Worm (Caenorhabditis elegans): Measurements from ENCODE around the gene inft-2.
A peak's percentile ranks its signal among the peaks of the same experiment; 100 is the strongest.

Gene inft-2

DNA sequence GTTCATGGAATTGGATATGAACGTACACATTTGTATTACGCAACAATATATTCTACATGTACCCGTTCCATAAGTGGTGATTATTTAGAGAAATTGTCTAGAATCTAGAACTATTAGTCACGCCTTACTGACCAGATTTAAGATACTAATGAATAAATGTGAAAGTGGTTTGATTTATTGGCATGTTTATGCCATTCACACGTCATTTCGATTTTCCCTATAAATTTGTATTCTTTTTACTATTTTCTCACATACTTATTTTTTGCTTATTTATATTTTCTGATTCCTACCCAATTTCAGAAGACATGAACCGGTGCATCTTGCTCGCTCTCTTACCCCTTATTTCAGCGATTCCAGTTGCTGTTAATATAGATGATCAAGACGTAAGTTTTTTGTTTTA, 13.9 kb upstream of the inft-2 start, which contains the start of gene F15B9.8:
TSS of gene F15B9.8 (plus strand) at position 301 of the 400 bp plus-strand sequence.
- TF ChIP-seq ama-1 (optimal IDR thresholded peaks at IDR 0.05) = no peak
- no peak for TF ChIP-seq unc-39 (tag; optimal IDR thresholded peaks at IDR 0.05)
- no peak for TF ChIP-seq ztf-1 (GFP tag; conservative IDR thresholded peaks at IDR 0.05)

DNA sequence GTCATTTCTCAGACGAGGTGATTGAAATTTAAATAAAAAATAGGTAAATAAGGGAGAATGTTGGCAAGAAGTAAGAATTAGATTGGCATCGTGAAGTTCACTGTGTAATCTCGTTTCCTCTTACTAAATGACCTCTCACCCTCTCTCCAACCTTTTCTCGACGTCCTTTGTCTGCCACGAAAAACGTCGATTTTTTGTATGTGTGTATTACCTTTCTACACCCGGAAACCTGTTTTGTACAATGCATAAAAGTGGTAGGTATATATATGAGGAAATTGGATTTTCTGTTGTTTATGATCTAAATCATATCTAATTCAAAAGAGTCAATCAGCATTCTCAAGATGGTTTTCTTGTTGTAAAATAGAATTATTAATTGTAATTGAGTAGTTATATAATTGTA, 9.2 kb upstream of the inft-2 start, which contains the start of the genes F15B9.11 and dsl-7:
TSS of gene F15B9.11 (minus strand) at position 5 of the 400 bp plus-strand sequence.
TSS of gene dsl-7 (plus strand) at position 260 of the 400 bp plus-strand sequence.
- no peak for TF ChIP-seq unc-55 (GFP tag; optimal IDR thresholded peaks at IDR 0.05)
- peak; percentile 77 for TF ChIP-seq nhr-25 (tag; optimal IDR thresholded peaks at IDR 0.05)
- no peak for TF ChIP-seq blmp-1 (tag; optimal IDR thresholded peaks at IDR 0.05; ENCODE audit: insufficient read depth)

DNA sequence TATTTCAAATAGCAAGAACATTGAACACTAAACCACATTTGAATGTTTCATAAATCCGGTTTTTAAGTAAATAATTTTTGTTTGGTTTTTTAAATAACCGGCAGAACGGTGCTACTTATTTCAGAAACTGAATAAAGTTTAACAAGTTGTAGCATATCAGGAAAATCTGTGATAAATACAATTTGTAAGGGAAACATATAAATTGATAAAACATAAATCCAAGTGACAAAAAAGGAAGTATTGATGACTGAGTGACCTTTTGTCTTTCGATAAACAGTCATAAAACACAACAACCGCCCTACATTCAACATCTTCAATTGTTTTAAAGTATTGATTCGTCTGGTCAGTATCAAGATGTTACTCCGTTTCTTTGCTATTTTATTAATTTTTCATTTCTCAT, 6.8 kb upstream of the inft-2 start, which contains the start of gene far-5:
TSS of gene far-5 (plus strand) at position 301 of the 400 bp plus-strand sequence.
- TF ChIP-seq nhr-10 (tag; optimal IDR thresholded peaks at IDR 0.05) = no peak

DNA sequence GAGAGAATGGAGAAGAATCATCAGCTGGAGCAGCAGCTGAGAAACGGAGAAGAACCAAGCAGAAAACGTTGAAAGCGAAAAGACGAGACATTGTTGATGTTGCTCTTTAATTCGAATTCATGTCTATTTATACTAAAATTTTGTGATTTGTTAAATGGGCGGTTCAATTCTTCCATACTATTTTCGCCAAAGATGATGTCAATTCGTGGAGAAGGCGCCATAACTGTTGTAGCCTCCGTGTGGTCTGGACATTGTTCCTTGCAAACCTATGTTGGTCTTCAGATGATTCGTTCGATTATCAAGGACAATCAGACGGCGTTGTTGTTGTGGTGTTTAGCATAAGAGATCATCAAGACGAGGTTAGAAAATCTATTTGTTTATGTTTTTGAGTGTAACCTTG, 4.7 kb upstream of the inft-2 start, which contains the start of gene far-3:
TSS of gene far-3 (minus strand) at position 101 of the 400 bp plus-strand sequence.
- no peak for TF ChIP-seq nhr-237 (tag; optimal IDR thresholded peaks at IDR 0.05)
- no peak for TF ChIP-seq sma-3 (GFP tag; optimal IDR thresholded peaks at IDR 0.05)
- TF ChIP-seq ztf-1 (GFP tag; conservative IDR thresholded peaks at IDR 0.05) = no peak

ce11 chrV:12999559-12999958, 2.6 kb upstream of the inft-2 start, which contains the start of gene far-4:
Gene far-4 (minus strand): TSS chrV:12999659.
- no peak for TF ChIP-seq blmp-1 (tag; optimal IDR thresholded peaks at IDR 0.05; ENCODE audit: insufficient read depth)
- TF ChIP-seq peb-1 (tag; optimal IDR thresholded peaks at IDR 0.05) = no peak
- no peak for TF ChIP-seq sma-3 (GFP tag; optimal IDR thresholded peaks at IDR 0.05)
- TF ChIP-seq unc-55 (GFP tag; optimal IDR thresholded peaks at IDR 0.05) = no peak
- TF ChIP-seq ZK546.5 (tag; optimal IDR thresholded peaks at IDR 0.05) = no peak
- no peak for TF ChIP-seq egl-27 (tag; optimal IDR thresholded peaks at IDR 0.05)
- TF ChIP-seq elt-3 (tag; optimal IDR thresholded peaks at IDR 0.05) = no peak
- TF ChIP-seq alr-1 (tag; optimal IDR thresholded peaks at IDR 0.05) = no peak
- TF ChIP-seq nhr-12 (tag; optimal IDR thresholded peaks at IDR 0.05) = no peak
- no peak for TF ChIP-seq sma-9 (GFP tag; optimal IDR thresholded peaks at IDR 0.05)
- TF ChIP-seq sma-9 (tag; optimal IDR thresholded peaks at IDR 0.05) = no peak
- no peak for TF ChIP-seq ceh-16 (tag; optimal IDR thresholded peaks at IDR 0.05)
- no peak for TF ChIP-seq skn-1 (tag; optimal IDR thresholded peaks at IDR 0.05)
- TF ChIP-seq zag-1 (tag; optimal IDR thresholded peaks at IDR 0.05) = no peak
- no peak for TF ChIP-seq lin-39 (tag; optimal IDR thresholded peaks at IDR 0.05)
- no peak for TF ChIP-seq unc-39 (tag; optimal IDR thresholded peaks at IDR 0.05)
- TF ChIP-seq nhr-23 (tag; optimal IDR thresholded peaks at IDR 0.05) = no peak
- TF ChIP-seq nhr-129 (tag; optimal IDR thresholded peaks at IDR 0.05) = no peak
- TF ChIP-seq snpc-4 (tag; optimal IDR thresholded peaks at IDR 0.05) = no peak
- TF ChIP-seq ztf-1 (GFP tag; conservative IDR thresholded peaks at IDR 0.05) = no peak

DNA sequence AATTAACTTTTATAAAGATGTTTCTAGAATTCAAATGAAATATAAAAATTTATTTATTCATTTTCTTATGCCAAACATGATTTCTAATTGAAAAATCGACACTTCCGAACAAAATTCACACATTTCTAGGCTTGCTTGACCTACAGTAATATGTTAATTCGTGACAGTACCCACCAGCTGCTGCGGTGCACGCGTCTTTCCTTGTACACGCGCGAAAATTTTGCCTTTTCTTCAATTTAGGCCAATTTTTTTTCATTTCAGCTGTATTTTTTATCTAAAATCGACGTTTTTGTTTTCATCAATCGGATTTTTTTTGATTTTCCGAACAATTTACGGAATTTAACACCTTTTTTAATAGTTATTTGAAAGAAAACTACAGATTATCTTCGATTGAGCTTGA, 2.0 kb upstream of the inft-2 start:
- TF ChIP-seq skn-1 (tag; optimal IDR thresholded peaks at IDR 0.05) = no peak
- TF ChIP-seq ceh-16 (tag; optimal IDR thresholded peaks at IDR 0.05) = no peak
- no peak for TF ChIP-seq ztf-4 (tag; optimal IDR thresholded peaks at IDR 0.05)
- no peak for TF ChIP-seq unc-55 (GFP tag; optimal IDR thresholded peaks at IDR 0.05)
- no peak for TF ChIP-seq fos-1 (tag; optimal IDR thresholded peaks at IDR 0.05)
- no peak for TF ChIP-seq elt-1 (tag; optimal IDR thresholded peaks at IDR 0.05)
- TF ChIP-seq nhr-10 (tag; optimal IDR thresholded peaks at IDR 0.05) = no peak
- TF ChIP-seq R02D3.7 (tag; optimal IDR thresholded peaks at IDR 0.05) = no peak
- no peak for TF ChIP-seq sma-9 (GFP tag; optimal IDR thresholded peaks at IDR 0.05)
- TF ChIP-seq sma-9 (tag; optimal IDR thresholded peaks at IDR 0.05) = no peak
- TF ChIP-seq sem-4 (tag; optimal IDR thresholded peaks at IDR 0.05) = no peak
- no peak for TF ChIP-seq nhr-6 (tag; optimal IDR thresholded peaks at IDR 0.05)
- TF ChIP-seq aly-2 (tag; optimal IDR thresholded peaks at IDR 0.05) = no peak
- TF ChIP-seq mbf-1 (tag; optimal IDR thresholded peaks at IDR 0.05) = no peak
- TF ChIP-seq lin-39 (tag; optimal IDR thresholded peaks at IDR 0.05) = no peak
- TF ChIP-seq alr-1 (tag; optimal IDR thresholded peaks at IDR 0.05) = no peak
- TF ChIP-seq C34F6.9 (tag; optimal IDR thresholded peaks at IDR 0.05) = no peak
- no peak for TF ChIP-seq lsy-2 (tag; optimal IDR thresholded peaks at IDR 0.05)
- TF ChIP-seq F13H6.1 (tag; optimal IDR thresholded peaks at IDR 0.05) = no peak
- TF ChIP-seq nhr-77 (tag; optimal IDR thresholded peaks at IDR 0.05) = no peak

All from whole organism, L2 larva.